Fruit fly (Drosophila melanogaster) whole organism, embryonic: ENCODE measurements around the gene CG33489.

Experiments
- Aef1 ChIP-seq: fragments of 200-800 bp; sonication (Bioruptor generic); IDR thresholded peaks from 3 replicates; pipeline ENCODE4 v1.3.6; 2022; ENCODE audit warnings: missing biosample characterization, missing genetic modification characterization
- BEAF-32 ChIP-seq: fragments of 200-800 bp; sonication (Bioruptor generic); optimal IDR thresholded peaks from 3 replicates; lab custom pipeline; 2017; ENCODE audit warnings: missing biosample characterization, missing genetic modification characterization, mild to moderate bottlenecking, moderate library complexity, missing genetic modification reagents
- Blimp-1 ChIP-seq: fragments of 200-800 bp; sonication (Bioruptor generic); optimal IDR thresholded peaks from 3 replicates; lab custom pipeline; 2018; ENCODE audit warnings: missing biosample characterization, missing genetic modification characterization, mild to moderate bottlenecking, moderate library complexity, missing genetic modification reagents
- CG10431 ChIP-seq: fragments of 200-800 bp; sonication (Bioruptor generic); optimal IDR thresholded peaks from 3 replicates; lab custom pipeline; 2018; ENCODE audit warnings: missing biosample characterization, mild to moderate bottlenecking, missing genetic modification characterization
- CG11456 ChIP-seq: fragments of 200-800 bp; sonication (Bioruptor generic); IDR thresholded peaks from 3 replicates; pipeline ENCODE4 v1.3.6; 2022; ENCODE audit warnings: missing biosample characterization, missing genetic modification characterization
- CG11560 ChIP-seq: fragments of 200-800 bp; sonication (Bioruptor generic); IDR thresholded peaks from 3 replicates; pipeline ENCODE4 v1.3.6; 2022; ENCODE audit warnings: missing biosample characterization, missing genetic modification characterization
- CG12071 ChIP-seq: fragments of 200-800 bp; sonication (Bioruptor generic); optimal IDR thresholded peaks from 3 replicates; lab custom pipeline; 2018; ENCODE audit warnings: missing biosample characterization, mild to moderate bottlenecking, missing genetic modification characterization
- CG12659 ChIP-seq: fragments of 200-800 bp; sonication (Bioruptor generic); optimal IDR thresholded peaks from 3 replicates; lab custom pipeline; 2017; ENCODE audit warnings: mild to moderate bottlenecking, missing biosample characterization, missing genetic modification reagents, missing genetic modification characterization
- CG13894 ChIP-seq: fragments of 200-800 bp; sonication (Bioruptor generic); optimal IDR thresholded peaks from 3 replicates; lab custom pipeline; 2018; ENCODE audit warnings: missing biosample characterization, mild to moderate bottlenecking, missing genetic modification characterization, moderate library complexity
- CG14667 ChIP-seq: fragments of 200-800 bp; sonication (Bioruptor generic); IDR thresholded peaks from 2 replicates; pipeline ENCODE4 v1.3.6; 2022; ENCODE audit warnings: missing biosample characterization, missing genetic modification characterization
- CG17186 ChIP-seq: fragments of 200-800 bp; sonication (Bioruptor generic); optimal IDR thresholded peaks from 3 replicates; lab custom pipeline; 2017; ENCODE audit warnings: missing biosample characterization, missing genetic modification reagents, missing genetic modification characterization
- CG1832 ChIP-seq: fragments of 200-800 bp; sonication (Bioruptor generic); optimal IDR thresholded peaks from 2 replicates; lab custom pipeline; 2017; ENCODE audit warnings: missing biosample characterization, mild to moderate bottlenecking, missing genetic modification characterization, inconsistent platforms
- CG4328 ChIP-seq: fragments of 200-800 bp; sonication (Bioruptor generic); optimal IDR thresholded peaks from 3 replicates; lab custom pipeline; 2017; ENCODE audit warnings: missing biosample characterization, missing genetic modification reagents, missing genetic modification characterization
- CG6272 ChIP-seq: fragments of 200-800 bp; sonication (Bioruptor generic); IDR thresholded peaks from 2 replicates; pipeline ENCODE4 v1.3.6; 2022; ENCODE audit warnings: missing biosample characterization, missing genetic modification characterization
- CG7357 ChIP-seq: fragments of 200-800 bp; sonication (Bioruptor generic); IDR thresholded peaks from 3 replicates; pipeline ENCODE4 v1.3.6; 2022; ENCODE audit warnings: missing biosample characterization, missing genetic modification characterization
- CG7786 ChIP-seq: fragments of 200-800 bp; sonication (Bioruptor generic); optimal IDR thresholded peaks from 2 replicates; lab custom pipeline; 2016; ENCODE audit warnings: missing biosample characterization, missing genetic modification characterization
- CG7963 ChIP-seq: fragments of 200-800 bp; sonication (Bioruptor generic); IDR thresholded peaks from 3 replicates; pipeline ENCODE4 v1.3.6; 2022; ENCODE audit warnings: missing biosample characterization, missing genetic modification characterization; ENCODE audit not compliant: partially characterized antibody
- CG8359 ChIP-seq: fragments of 200-800 bp; sonication (Bioruptor generic); optimal IDR thresholded peaks from 2 replicates; lab custom pipeline; 2017; ENCODE audit warnings: missing biosample characterization, mild to moderate bottlenecking, missing genetic modification characterization, borderline replicate concordance
- CG9609 ChIP-seq: fragments of 200-800 bp; sonication (Bioruptor generic); optimal IDR thresholded peaks from 3 replicates; lab custom pipeline; 2016; ENCODE audit warnings: missing biosample characterization, missing genetic modification characterization
- CoRest ChIP-seq: fragments of 200-800 bp; sonication (Bioruptor generic); optimal IDR thresholded peaks from 3 replicates; lab custom pipeline; 2018; ENCODE audit warnings: missing biosample characterization, mild to moderate bottlenecking, missing genetic modification characterization, moderate library complexity
- D19A ChIP-seq: fragments of 200-800 bp; optimal IDR thresholded peaks from 3 replicates; lab custom pipeline; 2019; ENCODE audit warnings: missing biosample characterization, mild to moderate bottlenecking, missing genetic modification characterization, moderate library complexity
- Dbx ChIP-seq: fragments of 200-800 bp; sonication (Bioruptor generic); IDR thresholded peaks from 3 replicates; pipeline ENCODE4 v1.3.6; 2022; ENCODE audit warnings: missing biosample characterization, missing genetic modification characterization
- Deaf1 ChIP-seq: fragments of 200-800 bp; optimal IDR thresholded peaks from 3 replicates; lab custom pipeline; 2019; ENCODE audit warnings: missing biosample characterization, mild to moderate bottlenecking, missing genetic modification characterization, moderate library complexity
- Doc2 ChIP-seq: fragments of 200-800 bp; sonication (Bioruptor generic); IDR thresholded peaks from 2 replicates; pipeline ENCODE4 v1.3.6; 2022; ENCODE audit warnings: missing biosample characterization, missing genetic modification characterization
- Eip74EF ChIP-seq, 2 experiments: fragments of 200-800 bp in 1 of 2; fragments of >200 bp in 1 of 2; sonication (Bioruptor generic) in 1 of 2; optimal IDR thresholded peaks; 2 replicates each; lab custom pipeline; 2017 to 2019; ENCODE audit warnings: missing biosample characterization in 2 of 2, missing genetic modification characterization in 2 of 2, mild to moderate bottlenecking in 1 of 2, moderate library complexity in 1 of 2
- HHEX ChIP-seq: fragments of 200-800 bp; sonication (Bioruptor generic); optimal IDR thresholded peaks from 3 replicates; lab custom pipeline; 2017; ENCODE audit warnings: missing biosample characterization, mild to moderate bottlenecking, missing genetic modification characterization, missing genetic modification reagents
- Hey ChIP-seq: fragments of 200-800 bp; sonication (Bioruptor generic); optimal IDR thresholded peaks from 3 replicates; lab custom pipeline; 2018; ENCODE audit warnings: missing biosample characterization, mild to moderate bottlenecking, missing genetic modification characterization
- TFAM ChIP-seq: fragments of 200-800 bp; sonication (Bioruptor generic); optimal IDR thresholded peaks from 2 replicates; lab custom pipeline; 2017; ENCODE audit warnings: missing biosample characterization, missing genetic modification characterization, inconsistent platforms
- Taf1 ChIP-seq: fragments of 200-800 bp; sonication (Bioruptor generic); IDR thresholded peaks from 2 replicates; pipeline ENCODE4 v1.3.6; 2022; ENCODE audit warnings: missing biosample characterization, missing genetic modification characterization
- Vsx1 ChIP-seq: fragments of 200-800 bp; sonication (Bioruptor generic); optimal IDR thresholded peaks from 2 replicates; lab custom pipeline; 2017; ENCODE audit warnings: missing biosample characterization, mild to moderate bottlenecking, missing genetic modification characterization, missing genetic modification reagents
- br ChIP-seq: fragments of >200 bp; optimal IDR thresholded peaks from 2 replicates; lab custom pipeline; 2017
- bsh ChIP-seq, 2 experiments: fragments of 200-800 bp; sonication (Bioruptor generic); optimal IDR thresholded peaks; 2 replicates each; lab custom pipeline; 2017 to 2018; ENCODE audit warnings: mild to moderate bottlenecking in 2 of 2, missing biosample characterization in 2 of 2, missing genetic modification characterization in 2 of 2, moderate library complexity in 1 of 2
- cato ChIP-seq: fragments of 200-800 bp; sonication (Bioruptor generic); optimal IDR thresholded peaks from 2 replicates; lab custom pipeline; 2016; ENCODE audit warnings: missing biosample characterization, missing genetic modification characterization, borderline replicate concordance
- chinmo ChIP-seq: fragments of 200-800 bp; sonication (Bioruptor generic); IDR thresholded peaks from 4 replicates; pipeline ENCODE4 v1.3.6; 2022; ENCODE audit warnings: missing biosample characterization, missing genetic modification characterization; ENCODE audit not compliant: partially characterized antibody
- chn ChIP-seq: fragments of 200-800 bp; sonication (Bioruptor generic); optimal IDR thresholded peaks from 2 replicates; lab custom pipeline; 2016; ENCODE audit warnings: missing biosample characterization, missing genetic modification characterization
- crol ChIP-seq: fragments of 200-800 bp; sonication (Bioruptor generic); IDR thresholded peaks from 2 replicates; pipeline ENCODE4 v1.3.6; 2022; ENCODE audit warnings: missing biosample characterization, missing genetic modification characterization
- dan ChIP-seq: fragments of 200-800 bp; sonication (Bioruptor generic); IDR thresholded peaks from 2 replicates; pipeline ENCODE4 v1.3.6; 2022; ENCODE audit warnings: missing biosample characterization, missing genetic modification characterization
- disco-r ChIP-seq: fragments of 200-800 bp; sonication (Bioruptor generic); optimal IDR thresholded peaks from 2 replicates; lab custom pipeline; 2016; ENCODE audit warnings: missing biosample characterization, missing genetic modification characterization
- ems ChIP-seq: fragments of 200-800 bp; sonication (Bioruptor generic); optimal IDR thresholded peaks from 3 replicates; lab custom pipeline; 2016; ENCODE audit warnings: missing biosample characterization, missing genetic modification characterization
- eve ChIP-seq, 2 experiments: fragments of >200 bp; optimal IDR thresholded peaks; 2 replicates each; lab custom pipeline; 2017; ENCODE audit warnings: missing biosample characterization in 2 of 2, missing genetic modification characterization in 2 of 2
- fru ChIP-seq: fragments of >200 bp; optimal IDR thresholded peaks from 2 replicates; lab custom pipeline; 2017
- inv ChIP-seq: fragments of 200-800 bp; sonication (Bioruptor generic); IDR thresholded peaks from 2 replicates; pipeline ENCODE4 v1.3.6; 2022; ENCODE audit warnings: missing biosample characterization, missing genetic modification characterization; ENCODE audit not compliant: partially characterized antibody
- lola ChIP-seq, 3 experiments: fragments of >200 bp in 2 of 3; fragments of 200-800 bp in 1 of 3; sonication (Bioruptor generic) in 1 of 3; optimal IDR thresholded peaks; 2 replicates each; lab custom pipeline; 2017 to 2019; ENCODE audit warnings: missing biosample characterization in 3 of 3, missing genetic modification characterization in 3 of 3, mild to moderate bottlenecking in 1 of 3, moderate library complexity in 1 of 3
- mirr ChIP-seq: fragments of 200-800 bp; sonication (Bioruptor generic); optimal IDR thresholded peaks from 3 replicates; lab custom pipeline; 2018; ENCODE audit warnings: missing biosample characterization, mild to moderate bottlenecking, missing genetic modification characterization
- nmo ChIP-seq: fragments of 200-800 bp; sonication (Bioruptor generic); optimal IDR thresholded peaks from 2 replicates; lab custom pipeline; 2018; ENCODE audit warnings: missing biosample characterization, mild to moderate bottlenecking, missing genetic modification characterization, moderate library complexity
- onecut ChIP-seq: fragments of 200-800 bp; sonication (Bioruptor generic); IDR thresholded peaks from 2 replicates; pipeline ENCODE4 v1.3.6; 2022; ENCODE audit warnings: missing biosample characterization, missing genetic modification characterization
- sens ChIP-seq: fragments of 200-800 bp; sonication (Bioruptor generic); peaks from one replicate; lab custom pipeline; 2016; ENCODE audit warnings: missing biosample characterization, missing genetic modification characterization
- shn ChIP-seq: fragments of 200-800 bp; sonication (Bioruptor generic); optimal IDR thresholded peaks from 3 replicates; lab custom pipeline; 2016; ENCODE audit warnings: missing biosample characterization, missing genetic modification characterization
- ttk ChIP-seq: fragments of 200-800 bp; sonication (Bioruptor generic); IDR thresholded peaks from 2 replicates; pipeline ENCODE4 v2.1.2; 2022; ENCODE audit warnings: missing biosample characterization, missing genetic modification characterization

Gene CG33489

dm6 chr3L:11602040-11602439 is 25.2 kb upstream of the CG33489 start:
- TF ChIP-seq CG1832 (GFP tag; lab: Kevin White, UChicago), result peak; percentile 12
- no peak for TF ChIP-seq CG11456 (GFP tag; lab: Robert Waterston, UW)
- TF ChIP-seq inv (GFP tag; lab: Robert Waterston, UW), result no peak
- peak; percentile 36 for TF ChIP-seq CG13894 (tag; lab: Kevin White, UChicago)
- TF ChIP-seq fru (lab: Kevin White, UChicago), result no peak
- no peak for TF ChIP-seq br (lab: Kevin White, UChicago)
- TF ChIP-seq CG12071, result peak; percentile 4
- TF ChIP-seq onecut (GFP tag; lab: Robert Waterston, UW), result peak; percentile 34; the same call in 1 of the 2 replicates
- peak; percentile 56 for TF ChIP-seq Deaf1 (tag; lab: Kevin White, UChicago)

dm6 chr3L:11601133-11601532 is 24.3 kb upstream of the CG33489 start:
- TF ChIP-seq mirr (GFP tag; lab: Kevin White, UChicago) (no peak), HHEX (GFP tag; lab: Kevin White, UChicago) (no peak), CG10431 (GFP tag; lab: Kevin White, UChicago) (no peak), cato (GFP tag; lab: Kevin White, UChicago) (no peak), CoRest (tag; lab: Kevin White, UChicago) (no peak), Blimp-1 (no peak), D19A (tag; lab: Kevin White, UChicago) (no peak), chn (no peak), crol (peak; percentile 82), Deaf1 (tag; lab: Kevin White, UChicago) (peak; percentile 85), lola (GFP tag; optimal IDR thresholded peaks at IDR 0.05; lab: Kevin White, UChicago) (no peak), bsh (GFP tag; optimal IDR thresholded peaks at IDR 0.05; lab: Kevin White, UChicago) (no peak), nmo (GFP tag; lab: Kevin White, UChicago) (no peak), dan (GFP tag; lab: Robert Waterston, UW) (no peak), BEAF-32 (GFP tag; lab: Kevin White, UChicago) (no peak), Doc2 (GFP tag; lab: Robert Waterston, UW) (no peak), TFAM (no peak), Taf1 (GFP tag; lab: Robert Waterston, UW) (no peak), CG14667 (GFP tag; lab: Robert Waterston, UW) (no peak), CG7786 (no peak), ems (GFP tag; lab: Kevin White, UChicago) (no peak), chinmo (GFP tag; lab: Robert Waterston, UW) (0 out of 4 replicates have a peak, but pooled peaks have one; percentile 21), CG4328 (GFP tag; lab: Kevin White, UChicago) (no peak), Eip74EF (GFP tag; optimal IDR thresholded peaks at IDR 0.05; lab: Kevin White, UChicago) (no peak), CG9609 (GFP tag; lab: Kevin White, UChicago) (no peak), ttk (GFP tag; lab: Robert Waterston, UW) (no peak), Aef1 (GFP tag; lab: Robert Waterston, UW) (no peak), shn (GFP tag; lab: Kevin White, UChicago) (no peak), Vsx1 (GFP tag; lab: Kevin White, UChicago) (no peak), eve (GFP tag; optimal IDR thresholded peaks at IDR 0.05; lab: Kevin White, UChicago) (no peak), disco-r (GFP tag; lab: Kevin White, UChicago) (no peak), CG6272 (peak; percentile 31; the same call in 1 of the 2 replicates), sens (GFP tag; lab: Kevin White, UChicago) (no peak), CG11456 (GFP tag; lab: Robert Waterston, UW) (0 out of 3 replicates have a peak, but pooled peaks have one; percentile 47), CG12659 (GFP tag; lab: Kevin White, UChicago) (no peak), CG7357 (GFP tag; lab: Robert Waterston, UW) (0 out of 3 replicates have a peak, but pooled peaks have one; percentile 32), Dbx (0 out of 3 replicates have a peak, but pooled peaks have one; percentile 11), CG11560 (no peak), CG7963 (GFP tag; lab: Robert Waterston, UW) (no peak), Hey (tag; lab: Kevin White, UChicago) (no peak), CG17186 (no peak), CG8359 (GFP tag; lab: Kevin White, UChicago) (no peak)
